Fruit fly (Drosophila melanogaster) whole organism, adult: ENCODE measurements around the gene CG4962.

Experiments used
- CG11617 ChIP-seq: fragments of 200-800 bp; sonication (Bioruptor generic); optimal IDR thresholded peaks from 2 replicates; lab custom pipeline; 2017; ENCODE audit warnings: mild to moderate bottlenecking, missing biosample characterization, missing genetic modification reagents, missing genetic modification characterization
- CG1620 ChIP-seq: fragments of 200-800 bp; sonication (Bioruptor generic); optimal IDR thresholded peaks from 2 replicates; lab custom pipeline; 2016; ENCODE audit warnings: missing biosample characterization, missing genetic modification characterization
- CG33017 ChIP-seq: fragments of 200-800 bp; sonication (Bioruptor generic); optimal IDR thresholded peaks from 2 replicates; lab custom pipeline; 2018; ENCODE audit warnings: missing biosample characterization, mild to moderate bottlenecking, missing genetic modification characterization, moderate library complexity
- CG7045 ChIP-seq: fragments of 200-800 bp; sonication (Bioruptor generic); optimal IDR thresholded peaks from 2 replicates; lab custom pipeline; 2017; ENCODE audit warnings: missing biosample characterization, mild to moderate bottlenecking, missing genetic modification characterization
- CG7101 ChIP-seq: fragments of 200-800 bp; sonication (Bioruptor generic); optimal IDR thresholded peaks from 2 replicates; lab custom pipeline; 2018; ENCODE audit warnings: missing biosample characterization, mild to moderate bottlenecking, missing genetic modification characterization, moderate library complexity
- Clk ChIP-seq: fragments of 200-800 bp; sonication (Bioruptor generic); optimal IDR thresholded peaks from 2 replicates; lab custom pipeline; 2017; ENCODE audit warnings: missing biosample characterization, missing genetic modification characterization
- Crg-1 ChIP-seq: fragments of 200-800 bp; sonication (Bioruptor generic); optimal IDR thresholded peaks from 2 replicates; lab custom pipeline; 2016; ENCODE audit warnings: missing biosample characterization, missing genetic modification characterization
- bab1 ChIP-seq: fragments of 200-800 bp; sonication (Bioruptor generic); optimal IDR thresholded peaks from 3 replicates; lab custom pipeline; 2019; ENCODE audit warnings: missing biosample characterization, mild to moderate bottlenecking, missing genetic modification characterization, moderate library complexity
- cic ChIP-seq: fragments of 200-800 bp; sonication (Bioruptor generic); optimal IDR thresholded peaks from 2 replicates; lab custom pipeline; 2017; ENCODE audit warnings: missing biosample characterization, mild to moderate bottlenecking, missing genetic modification characterization, moderate library complexity
- kay ChIP-seq: fragments of 200-800 bp; sonication (Bioruptor generic); peaks from one replicate; lab custom pipeline; 2016; ENCODE audit warnings: missing biosample characterization, missing genetic modification characterization, borderline replicate concordance
- ovo ChIP-seq: fragments of 200-800 bp; sonication (Bioruptor generic); optimal IDR thresholded peaks from 2 replicates; lab custom pipeline; 2016; ENCODE audit warnings: missing biosample characterization, missing genetic modification characterization
- pad ChIP-seq: fragments of 200-800 bp; sonication (Bioruptor generic); optimal IDR thresholded peaks from 3 replicates; lab custom pipeline; 2017; ENCODE audit warnings: missing biosample characterization, missing genetic modification characterization, mild to moderate bottlenecking, moderate library complexity, missing genetic modification reagents
- toe ChIP-seq: fragments of 200-800 bp; sonication (Bioruptor generic); optimal IDR thresholded peaks from 2 replicates; lab custom pipeline; 2016; ENCODE audit warnings: missing biosample characterization, missing genetic modification characterization

- TF ChIP-seq kay (GFP tag; lab: Kevin White, UChicago) (no peak), CG33017 (tag; lab: Kevin White, UChicago) (no peak), Clk (no peak), cic (GFP tag; lab: Kevin White, UChicago) (no peak), ovo (GFP tag; lab: Kevin White, UChicago) (no peak), CG1620 (GFP tag; lab: Kevin White, UChicago) (no peak), Crg-1 (GFP tag; lab: Kevin White, UChicago) (no peak), CG11617 (GFP tag; lab: Kevin White, UChicago) (no peak), pad (GFP tag; lab: Kevin White, UChicago) (no peak), bab1 (GFP tag; lab: Kevin White, UChicago) (no peak), CG7101 (tag; lab: Kevin White, UChicago) (no peak), toe (no peak), CG7045 (no peak)
These were observed 42.4 kb upstream of the CG4962 start for dm6 chr3L:16337739-16338138.
